Fruit fly (Drosophila melanogaster): ENCODE results near the gene CG4957.

Gene CG4957

dm6 chr2L:10268688-10269087 lies at the start of gene CG4957:
CG4957 (plus strand) TSS chr2L:10268872.
- TF ChIP-seq psq (optimal IDR thresholded peaks at IDR 0.05): no peak
- TF ChIP-seq insv (optimal IDR thresholded peaks at IDR 0.05): no peak
- no peak for TF ChIP-seq ttk (optimal IDR thresholded peaks at IDR 0.05)
- no peak for TF ChIP-seq h (optimal IDR thresholded peaks at IDR 0.05)
- no peak for TF ChIP-seq Sin3A (optimal IDR thresholded peaks at IDR 0.05)
- TF ChIP-seq Myc (optimal IDR thresholded peaks at IDR 0.05): no peak

DNA sequence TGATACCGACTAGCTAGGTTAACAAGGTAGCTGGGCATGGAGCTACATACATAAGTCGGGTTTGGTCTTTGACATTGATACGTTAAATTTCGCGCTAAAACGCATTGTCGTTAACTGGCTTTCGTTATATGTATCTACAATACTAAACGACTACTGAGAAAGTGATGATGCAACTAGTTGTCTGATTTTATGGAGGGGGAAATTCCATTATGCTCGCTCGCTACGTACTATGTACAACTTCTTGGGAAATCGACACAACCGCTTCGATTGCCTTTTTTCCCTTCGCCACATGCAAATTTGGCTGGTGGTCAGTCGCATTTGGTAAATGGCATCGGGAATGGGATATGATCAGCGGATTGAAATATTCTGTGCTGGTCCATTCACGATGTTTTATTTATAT lies 48.7 kb upstream of the CG4957 start:
- TF ChIP-seq ttk (optimal IDR thresholded peaks at IDR 0.05) (no peak), Myc (optimal IDR thresholded peaks at IDR 0.05) (no peak), Sin3A (optimal IDR thresholded peaks at IDR 0.05) (no peak), psq (optimal IDR thresholded peaks at IDR 0.05) (no peak), h (optimal IDR thresholded peaks at IDR 0.05) (no peak), insv (optimal IDR thresholded peaks at IDR 0.05) (no peak)

DNA sequence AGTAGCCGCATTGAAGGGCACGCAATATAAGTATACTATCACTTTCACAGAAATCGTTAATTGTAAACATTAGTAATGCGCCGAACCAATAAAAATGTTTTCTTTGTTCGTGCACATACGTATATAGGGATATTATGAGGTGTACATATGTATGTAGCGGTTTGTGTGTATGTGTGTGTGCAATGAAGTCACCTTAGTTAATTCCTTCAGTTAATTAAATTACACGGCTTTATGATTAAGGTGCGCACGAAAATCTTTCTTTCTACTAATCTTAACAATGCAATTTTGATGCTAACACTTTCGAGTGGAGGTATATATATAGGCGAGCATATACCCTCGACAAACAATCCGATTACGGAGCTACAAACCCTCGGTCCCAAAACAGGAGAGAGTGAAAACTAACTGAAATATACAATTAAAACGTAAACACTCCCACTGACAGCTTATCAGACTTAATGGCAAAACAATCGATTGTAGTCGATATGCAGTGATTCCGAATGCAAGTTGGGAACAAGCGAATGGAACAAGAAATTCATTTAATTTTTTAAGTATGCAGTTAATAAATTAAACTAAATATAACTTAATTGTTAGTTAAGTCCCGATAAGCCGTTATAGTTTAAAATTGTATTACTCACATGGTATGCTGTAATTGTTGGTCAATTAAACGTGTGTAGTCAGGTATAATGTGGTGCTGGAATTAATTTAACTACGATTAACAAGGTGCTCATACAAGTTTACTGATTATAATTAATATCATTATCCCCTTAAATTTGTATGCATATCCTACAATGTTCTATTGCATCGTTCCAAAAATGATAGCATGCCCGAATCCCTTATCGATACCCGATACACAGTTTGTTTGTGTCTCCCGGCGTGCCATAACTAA lies 47.9 kb upstream of the CG4957 start, which contains the start of the genes Npc1a and Prosalpha6:
Npc1a (minus strand) TSS at position 716 of the 886 bp plus-strand sequence.
Prosalpha6 (plus strand) TSS at position 851 of the 886 bp plus-strand sequence.
- no peak for TF ChIP-seq Myc (optimal IDR thresholded peaks at IDR 0.05)
- TF ChIP-seq psq (optimal IDR thresholded peaks at IDR 0.05): no peak
- TF ChIP-seq insv (optimal IDR thresholded peaks at IDR 0.05): no peak
- no peak for TF ChIP-seq Sin3A (optimal IDR thresholded peaks at IDR 0.05)
- TF ChIP-seq h (optimal IDR thresholded peaks at IDR 0.05): no peak
- TF ChIP-seq ttk (optimal IDR thresholded peaks at IDR 0.05): no peak

dm6 chr2L:10221387-10221705 lies 47.3 kb upstream of the CG4957 start:
- TF ChIP-seq h (optimal IDR thresholded peaks at IDR 0.05) (no peak), Myc (optimal IDR thresholded peaks at IDR 0.05) (no peak), ttk (optimal IDR thresholded peaks at IDR 0.05) (no peak), Sin3A (optimal IDR thresholded peaks at IDR 0.05) (no peak), psq (optimal IDR thresholded peaks at IDR 0.05) (no peak), insv (optimal IDR thresholded peaks at IDR 0.05) (no peak)

dm6 chr2L:10222550-10223231 lies 46.0 kb upstream of the CG4957 start, which contains the start of gene Bcs1:
Bcs1 (plus strand) TSS chr2L:10222657.
- TF ChIP-seq psq (optimal IDR thresholded peaks at IDR 0.05) (no peak), h (optimal IDR thresholded peaks at IDR 0.05) (no peak), Sin3A (optimal IDR thresholded peaks at IDR 0.05) (no peak), ttk (optimal IDR thresholded peaks at IDR 0.05) (no peak), insv (optimal IDR thresholded peaks at IDR 0.05) (no peak)

- no peak for TF ChIP-seq Myc (optimal IDR thresholded peaks at IDR 0.05)
- no peak for TF ChIP-seq insv (optimal IDR thresholded peaks at IDR 0.05)
- TF ChIP-seq psq (optimal IDR thresholded peaks at IDR 0.05): no peak
- no peak for TF ChIP-seq h (optimal IDR thresholded peaks at IDR 0.05)
- no peak for TF ChIP-seq Sin3A (optimal IDR thresholded peaks at IDR 0.05)
- no peak for TF ChIP-seq ttk (optimal IDR thresholded peaks at IDR 0.05)
Measured at dm6 chr2L:10226213-10226723, 42.4 kb upstream of the CG4957 start.

DNA sequence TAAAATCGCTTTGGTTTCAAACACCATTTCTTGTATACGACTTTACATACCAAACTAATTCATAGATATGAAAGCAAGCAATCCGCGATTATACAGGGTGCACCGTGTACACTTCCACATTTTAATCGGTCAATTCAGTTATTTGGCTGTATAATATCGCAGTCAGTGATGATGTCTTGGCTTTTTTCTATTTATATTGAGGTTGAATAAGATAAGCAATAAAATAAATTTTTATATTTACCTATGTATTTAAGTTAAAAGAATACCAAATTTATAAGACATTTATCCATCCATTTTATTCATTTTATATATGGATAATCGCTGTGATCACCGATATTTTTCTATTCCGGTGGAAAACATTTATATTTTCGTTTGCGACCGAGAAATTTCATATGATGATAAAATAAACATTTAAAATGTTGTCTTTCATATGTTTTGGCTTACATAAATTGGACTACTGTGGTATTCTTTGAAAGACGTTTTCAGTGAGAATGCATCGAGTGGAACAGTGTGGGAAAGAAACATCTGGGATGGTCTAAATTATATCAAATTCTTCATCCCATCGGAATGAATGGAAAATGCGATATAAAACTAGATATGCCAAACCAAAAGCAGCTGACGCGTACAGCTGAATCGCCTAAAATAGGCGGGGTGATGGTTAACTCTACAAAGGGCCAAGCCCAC lies 41.8 kb upstream of the CG4957 start, which contains the start of gene CG5708:
CG5708 (minus strand) TSS at position 85 of the 684 bp plus-strand sequence.
- TF ChIP-seq psq (optimal IDR thresholded peaks at IDR 0.05) (no peak), h (optimal IDR thresholded peaks at IDR 0.05) (no peak)

- TF ChIP-seq h (optimal IDR thresholded peaks at IDR 0.05) (no peak), insv (optimal IDR thresholded peaks at IDR 0.05) (no peak), Sin3A (optimal IDR thresholded peaks at IDR 0.05) (no peak), ttk (optimal IDR thresholded peaks at IDR 0.05) (no peak), Myc (optimal IDR thresholded peaks at IDR 0.05) (no peak), psq (optimal IDR thresholded peaks at IDR 0.05) (no peak)
Measured at dm6 chr2L:10230455-10230854, 38.2 kb upstream of the CG4957 start.

- TF ChIP-seq Myc (optimal IDR thresholded peaks at IDR 0.05) (no peak), h (optimal IDR thresholded peaks at IDR 0.05) (no peak), insv (optimal IDR thresholded peaks at IDR 0.05) (no peak), psq (optimal IDR thresholded peaks at IDR 0.05) (no peak), Sin3A (optimal IDR thresholded peaks at IDR 0.05) (no peak), ttk (optimal IDR thresholded peaks at IDR 0.05) (no peak)
Measured at dm6 chr2L:10231092-10231494, 37.6 kb upstream of the CG4957 start.

- TF ChIP-seq psq (optimal IDR thresholded peaks at IDR 0.05) (no peak), Sin3A (optimal IDR thresholded peaks at IDR 0.05) (no peak), Myc (optimal IDR thresholded peaks at IDR 0.05) (no peak), insv (optimal IDR thresholded peaks at IDR 0.05) (no peak), ttk (optimal IDR thresholded peaks at IDR 0.05) (no peak), h (optimal IDR thresholded peaks at IDR 0.05) (no peak)
Measured at dm6 chr2L:10231510-10231909, 37.2 kb upstream of the CG4957 start, which contains the start of gene ova. ova (minus strand) TSS chr2L:10231692.

- TF ChIP-seq Myc (optimal IDR thresholded peaks at IDR 0.05): no peak
- TF ChIP-seq h (optimal IDR thresholded peaks at IDR 0.05): no peak
- no peak for TF ChIP-seq psq (optimal IDR thresholded peaks at IDR 0.05)
- no peak for TF ChIP-seq Sin3A (optimal IDR thresholded peaks at IDR 0.05)
Measured at dm6 chr2L:10232152-10232816, 36.4 kb upstream of the CG4957 start, which contains the start of gene eEF1delta. eEF1delta (plus strand) TSS chr2L:10232507.

Data from Kc167 (cell line).